Worm (Caenorhabditis elegans): ENCODE results near the gene alh-2.

DNA sequence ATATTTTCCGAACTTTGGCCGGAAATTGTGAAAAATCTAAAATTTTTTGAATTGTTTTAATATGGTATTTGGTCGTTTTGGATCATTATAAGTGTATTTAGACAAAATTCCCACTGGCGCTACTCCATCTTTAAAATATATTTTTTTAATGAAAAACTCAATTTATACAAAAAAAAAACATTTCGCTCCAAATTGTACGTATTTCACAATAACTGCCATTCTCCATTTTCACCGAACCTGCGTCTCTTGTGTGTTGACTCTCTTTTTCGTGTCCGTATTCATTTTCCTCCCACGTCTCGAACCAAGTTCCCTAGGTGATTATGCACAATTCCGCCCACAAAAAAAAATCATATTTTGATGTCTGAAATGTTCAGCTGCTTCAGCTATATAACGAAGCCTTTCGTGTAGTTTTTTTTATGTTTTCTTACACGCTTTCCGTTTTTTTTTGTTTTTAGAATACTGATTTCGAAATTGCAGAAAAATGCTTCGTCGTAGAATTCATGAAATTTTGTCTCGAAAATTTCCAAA is 43.3 kb upstream of the alh-2 start, which contains the start of gene F16B4.2:
- no peak for TF ChIP-seq med-1 (GFP tag; optimal IDR thresholded peaks at IDR 0.05; ENCODE audit: insufficient read depth)
- TF ChIP-seq ref-1 (GFP tag; conservative IDR thresholded peaks at IDR 0.05) = no peak
- no peak for TF ChIP-seq flt-1 (GFP tag; IDR thresholded peaks at IDR 0.05)
- no peak for TF ChIP-seq ztf-23 (GFP tag; IDR thresholded peaks at IDR 0.05)
- no peak for TF ChIP-seq tab-1 (GFP tag; IDR thresholded peaks at IDR 0.05)
- no peak for TF ChIP-seq T22C8.4 (GFP tag; IDR thresholded peaks at IDR 0.05)
